Worm (Caenorhabditis elegans): ENCODE results near the gene T22B7.7.

The T22B7.7 gene

DNA sequence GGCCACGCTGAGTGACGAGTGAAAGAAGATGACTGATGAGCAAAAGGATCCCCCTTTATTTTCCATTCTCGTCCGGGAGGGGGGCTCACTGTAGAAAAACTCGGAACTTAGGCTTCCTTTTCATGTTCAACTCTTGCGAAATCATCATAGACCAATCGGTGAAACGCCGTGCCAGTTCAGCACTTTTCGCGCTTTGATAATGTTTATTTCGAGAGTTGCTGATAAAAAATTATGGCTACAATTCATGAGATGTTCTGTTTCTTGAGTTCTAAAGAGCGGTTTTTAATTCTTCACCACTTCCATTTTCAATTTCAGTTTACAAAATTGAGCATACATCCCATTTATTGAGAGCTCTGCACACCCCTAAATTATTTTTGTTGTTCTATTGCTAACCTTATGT is 17.0 kb upstream of the T22B7.7 start:
- no peak for TF ChIP-seq ceh-28 (tag; optimal IDR thresholded peaks at IDR 0.05)
- TF ChIP-seq mdt-29 (GFP tag; IDR thresholded peaks at IDR 0.05), result no peak
- TF ChIP-seq nhr-28 (tag; optimal IDR thresholded peaks at IDR 0.05), result peak; percentile 18
- TF ChIP-seq daf-16 (GFP tag; optimal IDR thresholded peaks at IDR 0.05), result no peak
- TF ChIP-seq daf-16 (tag; optimal IDR thresholded peaks at IDR 0.05), result peak; percentile 53
- no peak for TF ChIP-seq arid-1 (GFP tag; conservative IDR thresholded peaks at IDR 0.05)
- TF ChIP-seq pqm-1 (tag; optimal IDR thresholded peaks at IDR 0.05), result peak; percentile 61
- no peak for TF ChIP-seq aly-2 (tag; optimal IDR thresholded peaks at IDR 0.05)
- no peak for TF ChIP-seq Y105C5A.15 (GFP tag; IDR thresholded peaks at IDR 0.05)
- TF ChIP-seq php-3 (GFP tag; IDR thresholded peaks at IDR 0.05), result 0 out of 2 replicates have a peak, but pooled peaks have one; percentile 40
- no peak for TF ChIP-seq ceh-44 (GFP tag; IDR thresholded peaks at IDR 0.05)
- TF ChIP-seq nhr-11 (tag; optimal IDR thresholded peaks at IDR 0.05), result no peak

DNA sequence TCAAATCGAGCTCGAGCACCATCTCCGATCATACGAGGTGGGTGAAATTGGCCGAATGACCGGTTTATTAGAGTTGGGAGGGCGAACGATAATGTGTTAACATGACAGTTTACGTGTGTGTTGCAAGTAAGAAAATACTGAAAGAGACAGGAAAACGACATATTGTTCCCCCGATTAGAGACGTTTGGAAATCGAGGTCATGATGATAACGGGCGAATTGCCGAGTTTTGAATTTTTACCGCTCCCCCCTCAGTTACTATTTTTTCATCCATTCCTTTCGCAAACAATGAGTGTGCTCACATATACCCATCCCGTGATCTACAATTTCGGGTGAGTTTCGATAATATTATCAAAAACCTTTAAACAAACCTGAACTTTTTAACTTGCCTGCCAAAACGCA is 15.9 kb upstream of the T22B7.7 start:
- TF ChIP-seq snpc-1.2 (GFP tag; IDR thresholded peaks at IDR 0.05) (no peak), ceh-20 (GFP tag; IDR thresholded peaks at IDR 0.05) (no peak), Y105C5A.15 (GFP tag; IDR thresholded peaks at IDR 0.05) (no peak), aly-2 (tag; optimal IDR thresholded peaks at IDR 0.05) (no peak), hlh-11 (tag; optimal IDR thresholded peaks at IDR 0.05) (peak; percentile 69), Y48G9A.11 (GFP tag; IDR thresholded peaks at IDR 0.05) (no peak), daf-16 (GFP tag; optimal IDR thresholded peaks at IDR 0.05) (no peak), daf-16 (tag; optimal IDR thresholded peaks at IDR 0.05) (peak; percentile 81), nhr-6 (tag; optimal IDR thresholded peaks at IDR 0.05) (peak; percentile 15), nhr-41 (GFP tag; IDR thresholded peaks at IDR 0.05) (peak; percentile 42; the same call in 1 of the 2 replicates), ama-1 (optimal IDR thresholded peaks at IDR 0.05) (no peak), mxl-2 (GFP tag; conservative IDR thresholded peaks at IDR 0.05) (no peak), egl-43 (GFP tag; IDR thresholded peaks at IDR 0.05) (no peak), dve-1 (tag; optimal IDR thresholded peaks at IDR 0.05; ENCODE audit: insufficient read depth) (peak; percentile 23), nhr-28 (tag; optimal IDR thresholded peaks at IDR 0.05) (peak; percentile 74), nhr-48 (tag; optimal IDR thresholded peaks at IDR 0.05) (no peak), madf-9 (GFP tag; conservative IDR thresholded peaks at IDR 0.05) (no peak), tag-97 (GFP tag; IDR thresholded peaks at IDR 0.05) (no peak), dmd-6 (GFP tag; IDR thresholded peaks at IDR 0.05) (peak; percentile 71), set-16 (GFP tag; IDR thresholded peaks at IDR 0.05) (no peak), pqm-1 (tag; optimal IDR thresholded peaks at IDR 0.05) (peak; percentile 92), nhr-77 (tag; optimal IDR thresholded peaks at IDR 0.05) (peak; percentile 1), ceh-28 (tag; optimal IDR thresholded peaks at IDR 0.05) (no peak)

DNA sequence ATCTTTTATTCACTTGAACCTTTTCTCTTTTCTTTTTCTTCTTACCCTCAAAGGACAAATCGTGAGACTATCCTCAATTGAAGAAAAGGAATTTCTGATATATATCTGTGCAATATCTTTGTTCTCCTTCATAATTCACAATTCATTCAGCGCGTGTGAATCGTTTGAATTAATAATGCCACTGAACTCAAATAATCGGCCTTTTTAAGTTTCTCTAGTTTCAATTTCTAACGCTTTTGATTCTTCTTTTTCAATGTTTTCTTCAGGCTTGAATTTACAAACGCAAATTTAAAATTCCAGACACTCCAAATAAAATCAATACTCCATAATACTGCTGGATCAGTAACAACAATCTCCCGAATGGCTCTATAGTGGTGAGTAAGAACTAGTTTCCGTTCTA is 9.7 kb upstream of the T22B7.7 start, which contains the start of gene egl-13:
Gene egl-13, plus strand, starts transcription at position 301 of the 400 bp plus-strand sequence.
- no peak for TF ChIP-seq nhr-76 (tag; optimal IDR thresholded peaks at IDR 0.05)
- TF ChIP-seq nhr-42 (GFP tag; IDR thresholded peaks at IDR 0.05), result no peak
- TF ChIP-seq pqm-1 (tag; optimal IDR thresholded peaks at IDR 0.05), result no peak
- no peak for TF ChIP-seq ctbp-1 (GFP tag; IDR thresholded peaks at IDR 0.05)
- TF ChIP-seq nhr-41 (GFP tag; IDR thresholded peaks at IDR 0.05), result no peak
- TF ChIP-seq ceh-82 (tag; optimal IDR thresholded peaks at IDR 0.05), result no peak
- no peak for TF ChIP-seq php-3 (GFP tag; IDR thresholded peaks at IDR 0.05)
- no peak for TF ChIP-seq mxl-3 (GFP tag; optimal IDR thresholded peaks at IDR 0.05)

DNA sequence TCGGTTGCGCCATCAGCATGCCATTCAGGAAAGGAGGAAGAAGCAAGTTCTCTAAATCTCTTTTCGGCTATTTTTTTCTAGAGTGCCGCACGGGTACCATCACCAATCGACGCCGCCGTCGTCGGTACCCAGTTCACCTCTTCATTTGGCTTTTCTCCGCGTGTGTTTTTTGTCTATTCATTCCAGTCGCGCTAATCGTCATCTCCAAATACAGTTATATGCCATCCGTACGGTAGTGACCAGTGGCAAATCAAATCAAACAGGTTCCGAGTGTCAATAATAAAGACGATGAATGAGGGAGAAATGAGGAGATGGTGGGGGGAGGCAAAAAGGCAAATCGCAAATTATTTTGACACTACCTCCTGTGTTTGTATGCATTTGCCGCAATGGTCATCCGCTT is 7.3 kb upstream of the T22B7.7 start:
- TF ChIP-seq spr-1 (tag; optimal IDR thresholded peaks at IDR 0.05) (peak; percentile 27), nhr-48 (tag; optimal IDR thresholded peaks at IDR 0.05) (peak; percentile 53), zfp-3 (GFP tag; conservative IDR thresholded peaks at IDR 0.05) (no peak), mxl-3 (GFP tag; optimal IDR thresholded peaks at IDR 0.05) (peak; percentile 51), hlh-11 (tag; optimal IDR thresholded peaks at IDR 0.05) (peak; percentile 30), ztf-7 (tag; optimal IDR thresholded peaks at IDR 0.05) (no peak)

All from whole organism, L4 larva.